Fruit fly (Drosophila melanogaster) whole organism, embryonic: ENCODE data around the gene CG8066.

Source experiments
- Ada2b ChIP-seq: fragments of 200-800 bp; sonication (Bioruptor generic); IDR thresholded peaks from 2 replicates; pipeline ENCODE4 v1.3.6; 2022; ENCODE audit warnings: missing biosample characterization, missing genetic modification characterization
- Atf6 ChIP-seq: fragments of 200-800 bp; sonication (Bioruptor generic); IDR thresholded peaks from 2 replicates; pipeline ENCODE4 v1.3.6; 2022; ENCODE audit warnings: missing biosample characterization, missing genetic modification characterization
- BEAF-32 ChIP-seq: fragments of 200-800 bp; sonication (Bioruptor generic); optimal IDR thresholded peaks from 3 replicates; lab custom pipeline; 2017; ENCODE audit warnings: missing biosample characterization, missing genetic modification characterization, mild to moderate bottlenecking, moderate library complexity, missing genetic modification reagents
- CG10267 ChIP-seq: fragments of 200-800 bp; sonication (Bioruptor generic); optimal IDR thresholded peaks from 2 replicates; lab custom pipeline; 2018; ENCODE audit warnings: missing biosample characterization, mild to moderate bottlenecking, missing genetic modification characterization, moderate library complexity
- CG11085 ChIP-seq: fragments of 200-800 bp; sonication (Bioruptor generic); IDR thresholded peaks from 2 replicates; pipeline ENCODE4 v1.3.6; 2022; ENCODE audit warnings: missing biosample characterization, missing genetic modification characterization
- CG2116 ChIP-seq: fragments of 200-800 bp; sonication (Bioruptor generic); optimal IDR thresholded peaks from 3 replicates; lab custom pipeline; 2018; ENCODE audit warnings: missing biosample characterization, mild to moderate bottlenecking, missing genetic modification characterization
- CG32767 ChIP-seq: fragments of 200-800 bp; sonication (Bioruptor generic); IDR thresholded peaks from 2 replicates; pipeline ENCODE4 v1.3.6; 2022; ENCODE audit warnings: missing biosample characterization, missing genetic modification characterization
- CG3281 ChIP-seq: fragments of 200-800 bp; sonication (Bioruptor generic); optimal IDR thresholded peaks from 3 replicates; lab custom pipeline; 2017; ENCODE audit warnings: missing biosample characterization, mild to moderate bottlenecking, missing genetic modification characterization
- CG4328 ChIP-seq: fragments of 200-800 bp; sonication (Bioruptor generic); optimal IDR thresholded peaks from 3 replicates; lab custom pipeline; 2017; ENCODE audit warnings: missing biosample characterization, missing genetic modification reagents, missing genetic modification characterization
- CG43689 ChIP-seq: fragments of 200-800 bp; sonication (Bioruptor generic); IDR thresholded peaks from 2 replicates; pipeline ENCODE4 v1.3.6; 2022; ENCODE audit warnings: missing biosample characterization, missing genetic modification characterization
- CG5180 ChIP-seq: fragments of 200-800 bp; sonication (Bioruptor generic); optimal IDR thresholded peaks from 3 replicates; lab custom pipeline; 2017; ENCODE audit warnings: missing biosample characterization, missing genetic modification characterization, mild to moderate bottlenecking, moderate library complexity, missing genetic modification reagents
- CG6254 ChIP-seq: fragments of 200-800 bp; sonication (Bioruptor generic); optimal IDR thresholded peaks from 3 replicates; lab custom pipeline; 2017; ENCODE audit warnings: mild to moderate bottlenecking, missing biosample characterization, missing genetic modification reagents, missing genetic modification characterization
- CG7556 ChIP-seq: fragments of 200-800 bp; sonication (Bioruptor generic); optimal IDR thresholded peaks from 2 replicates; lab custom pipeline; 2017; ENCODE audit warnings: missing biosample characterization, mild to moderate bottlenecking, missing genetic modification characterization
- D ChIP-seq, 2 experiments: fragments of 200-800 bp in 1 of 2; fragments of >200 bp in 1 of 2; sonication (Bioruptor generic) in 1 of 2; optimal IDR thresholded peaks; 2 replicates in 1 of 2; 3 replicates in 1 of 2; lab custom pipeline; 2017; ENCODE audit warnings: mild to moderate bottlenecking in 1 of 2, missing biosample characterization in 1 of 2, missing genetic modification characterization in 1 of 2, missing genetic modification reagents in 1 of 2
- Dfd ChIP-seq, 2 experiments: fragments of >200 bp; optimal IDR thresholded peaks; 2 replicates each; lab custom pipeline; 2017; ENCODE audit warnings: missing biosample characterization in 2 of 2, missing genetic modification characterization in 2 of 2
- Dip3 ChIP-seq: fragments of 200-800 bp; sonication (Bioruptor generic); optimal IDR thresholded peaks from 3 replicates; lab custom pipeline; 2016; ENCODE audit warnings: missing biosample characterization, missing genetic modification characterization
- Dp ChIP-seq: fragments of 200-800 bp; sonication (Bioruptor generic); optimal IDR thresholded peaks from 2 replicates; lab custom pipeline; 2018; ENCODE audit warnings: missing biosample characterization, mild to moderate bottlenecking, missing genetic modification characterization, moderate library complexity
- Fer3 ChIP-seq: fragments of 200-800 bp; sonication (Bioruptor generic); optimal IDR thresholded peaks from 2 replicates; lab custom pipeline; 2018; ENCODE audit warnings: missing biosample characterization, mild to moderate bottlenecking, missing genetic modification characterization, moderate library complexity
- Gug ChIP-seq: fragments of 200-800 bp; sonication (Bioruptor generic); IDR thresholded peaks from 4 replicates; pipeline ENCODE4 v1.3.6; 2022; ENCODE audit warnings: missing biosample characterization, missing genetic modification characterization
- H15 ChIP-seq: fragments of 200-800 bp; sonication (Bioruptor generic); IDR thresholded peaks from 3 replicates; pipeline ENCODE4 v1.3.6; 2022; ENCODE audit warnings: missing biosample characterization, missing genetic modification characterization
- H2.0 ChIP-seq: fragments of 200-800 bp; sonication (Bioruptor generic); IDR thresholded peaks from 2 replicates; pipeline ENCODE4 v1.3.6; 2022; ENCODE audit warnings: missing biosample characterization, missing genetic modification characterization
- Hmx ChIP-seq: fragments of 200-800 bp; sonication (Bioruptor generic); optimal IDR thresholded peaks from 2 replicates; lab custom pipeline; 2016; ENCODE audit warnings: missing biosample characterization, missing genetic modification characterization
- Hr78 ChIP-seq, 2 experiments: fragments of 200-800 bp in 1 of 2; fragments of >200 bp in 1 of 2; sonication (Bioruptor generic) in 1 of 2; optimal IDR thresholded peaks; 2 replicates each; lab custom pipeline; 2017 to 2019; ENCODE audit warnings: missing biosample characterization in 2 of 2, missing genetic modification characterization in 2 of 2, mild to moderate bottlenecking in 1 of 2, moderate library complexity in 1 of 2
- MESR4 ChIP-seq: fragments of 200-800 bp; sonication (Bioruptor generic); optimal IDR thresholded peaks from 2 replicates; lab custom pipeline; 2018; ENCODE audit warnings: missing biosample characterization, mild to moderate bottlenecking, missing genetic modification characterization, moderate library complexity
- NFAT ChIP-seq: fragments of 200-800 bp; sonication (Bioruptor generic); IDR thresholded peaks from 2 replicates; pipeline ENCODE4 v1.3.6; 2022; ENCODE audit warnings: missing biosample characterization, missing genetic modification characterization
- Neu2 ChIP-seq: fragments of 200-800 bp; sonication (Bioruptor generic); optimal IDR thresholded peaks from 3 replicates; lab custom pipeline; 2016; ENCODE audit warnings: missing biosample characterization, missing genetic modification characterization, borderline replicate concordance
- Side ChIP-seq: fragments of 200-800 bp; sonication (Bioruptor generic); optimal IDR thresholded peaks from 2 replicates; lab custom pipeline; 2016; ENCODE audit warnings: missing biosample characterization, missing genetic modification characterization
- Stat92E ChIP-seq, 3 experiments: fragments of >200 bp in 2 of 3; fragments of 200-800 bp in 1 of 3; sonication (Bioruptor generic) in 1 of 3; optimal IDR thresholded peaks; 2 replicates each; lab custom pipeline; 2017 to 2019; ENCODE audit warnings: missing biosample characterization in 3 of 3, missing genetic modification characterization in 3 of 3, mild to moderate bottlenecking in 1 of 3, moderate library complexity in 1 of 3
- Taf1 ChIP-seq: fragments of 200-800 bp; sonication (Bioruptor generic); IDR thresholded peaks from 2 replicates; pipeline ENCODE4 v1.3.6; 2022; ENCODE audit warnings: missing biosample characterization, missing genetic modification characterization
- Xbp1 ChIP-seq: fragments of 200-800 bp; sonication (Bioruptor generic); optimal IDR thresholded peaks from 3 replicates; lab custom pipeline; 2016; ENCODE audit warnings: missing biosample characterization, mild to moderate bottlenecking, missing genetic modification characterization
- Xrp1 ChIP-seq: fragments of 200-800 bp; sonication (Bioruptor generic); IDR thresholded peaks from 2 replicates; pipeline ENCODE4 v1.3.6; 2022; ENCODE audit warnings: missing biosample characterization, missing genetic modification characterization
- YL-1 ChIP-seq: fragments of 200-800 bp; sonication (Bioruptor generic); optimal IDR thresholded peaks from 3 replicates; lab custom pipeline; 2017; ENCODE audit warnings: missing biosample characterization, mild to moderate bottlenecking, missing genetic modification characterization
- bbx ChIP-seq: fragments of 200-800 bp; sonication (Bioruptor generic); IDR thresholded peaks from 2 replicates; pipeline ENCODE4 v1.3.6; 2022; ENCODE audit warnings: missing biosample characterization, missing genetic modification characterization; ENCODE audit not compliant: partially characterized antibody
- bowl ChIP-seq: fragments of 200-800 bp; sonication (Bioruptor generic); IDR thresholded peaks from 2 replicates; pipeline ENCODE4 v1.3.6; 2022; ENCODE audit warnings: missing biosample characterization, missing genetic modification characterization
- chn ChIP-seq: fragments of 200-800 bp; sonication (Bioruptor generic); optimal IDR thresholded peaks from 2 replicates; lab custom pipeline; 2016; ENCODE audit warnings: missing biosample characterization, missing genetic modification characterization
- dan ChIP-seq: fragments of 200-800 bp; sonication (Bioruptor generic); IDR thresholded peaks from 2 replicates; pipeline ENCODE4 v1.3.6; 2022; ENCODE audit warnings: missing biosample characterization, missing genetic modification characterization
- disco-r ChIP-seq: fragments of 200-800 bp; sonication (Bioruptor generic); optimal IDR thresholded peaks from 2 replicates; lab custom pipeline; 2016; ENCODE audit warnings: missing biosample characterization, missing genetic modification characterization
- dmrt11E ChIP-seq: fragments of 200-800 bp; sonication (Bioruptor generic); optimal IDR thresholded peaks from 3 replicates; lab custom pipeline; 2018; ENCODE audit warnings: missing biosample characterization, mild to moderate bottlenecking, missing genetic modification characterization, moderate library complexity
- gro ChIP-seq: fragments of 200-800 bp; sonication (Bioruptor generic); optimal IDR thresholded peaks from 2 replicates; lab custom pipeline; 2016; ENCODE audit warnings: missing biosample characterization, missing genetic modification characterization
- lab ChIP-seq: fragments of 200-800 bp; sonication (Bioruptor generic); optimal IDR thresholded peaks from 3 replicates; lab custom pipeline; 2017; ENCODE audit warnings: missing biosample characterization, missing genetic modification characterization, mild to moderate bottlenecking, moderate library complexity, missing genetic modification reagents
- peb ChIP-seq: fragments of 200-800 bp; sonication (Bioruptor generic); IDR thresholded peaks from 2 replicates; pipeline ENCODE4 v1.3.6; 2022; ENCODE audit warnings: missing biosample characterization, missing genetic modification characterization
- phol ChIP-seq: fragments of 200-800 bp; sonication (Bioruptor generic); optimal IDR thresholded peaks from 3 replicates; lab custom pipeline; 2018; ENCODE audit warnings: missing biosample characterization, mild to moderate bottlenecking, missing genetic modification characterization, moderate library complexity
- ranshi ChIP-seq: fragments of 200-800 bp; sonication (Bioruptor generic); IDR thresholded peaks from 2 replicates; pipeline ENCODE4 v1.3.6; 2022; ENCODE audit warnings: missing biosample characterization, missing genetic modification characterization
- schlank ChIP-seq: fragments of 200-800 bp; sonication (Bioruptor generic); optimal IDR thresholded peaks from 2 replicates; lab custom pipeline; 2018; ENCODE audit warnings: missing biosample characterization, mild to moderate bottlenecking, missing genetic modification characterization
- shn ChIP-seq: fragments of 200-800 bp; sonication (Bioruptor generic); optimal IDR thresholded peaks from 3 replicates; lab custom pipeline; 2016; ENCODE audit warnings: missing biosample characterization, missing genetic modification characterization
- sim ChIP-seq: fragments of 200-800 bp; sonication (Bioruptor generic); IDR thresholded peaks from 2 replicates; pipeline ENCODE4 v1.3.6; 2022; ENCODE audit warnings: missing biosample characterization, missing genetic modification characterization
- slp2 ChIP-seq: fragments of 200-800 bp; sonication (Bioruptor generic); optimal IDR thresholded peaks from 2 replicates; lab custom pipeline; 2016; ENCODE audit warnings: missing biosample characterization, missing genetic modification characterization
- sna ChIP-seq: fragments of 200-800 bp; sonication (Bioruptor generic); IDR thresholded peaks from 2 replicates; pipeline ENCODE4 v1.3.6; 2022; ENCODE audit warnings: missing biosample characterization, missing genetic modification characterization; ENCODE audit not compliant: partially characterized antibody
- tll ChIP-seq, 2 experiments: fragments of 200-800 bp in 1 of 2; fragments of >200 bp in 1 of 2; sonication (Bioruptor generic) in 1 of 2; optimal IDR thresholded peaks; 2 replicates each; lab custom pipeline; 2017 to 2019; ENCODE audit warnings: missing biosample characterization in 2 of 2, missing genetic modification characterization in 2 of 2, mild to moderate bottlenecking in 1 of 2, moderate library complexity in 1 of 2
- trem ChIP-seq: fragments of 200-800 bp; optimal IDR thresholded peaks from 3 replicates; lab custom pipeline; 2019; ENCODE audit warnings: missing biosample characterization, mild to moderate bottlenecking, missing genetic modification characterization, moderate library complexity

The CG8066 gene

dm6 chr3R:14575718-14576187, 7.1 kb upstream of the CG8066 start, which contains the start of gene CG7987 (continued):
- TF ChIP-seq Ada2b (GFP tag; lab: Robert Waterston, UW) (no peak), Dip3 (GFP tag; lab: Kevin White, UChicago) (peak; percentile 24), chn (GFP tag; lab: Kevin White, UChicago) (peak; percentile 43), CG10267 (tag; lab: Kevin White, UChicago) (peak; percentile 78), trem (peak; percentile 47), Xrp1 (GFP tag; lab: Robert Waterston, UW) (no peak), shn (GFP tag; lab: Kevin White, UChicago) (no peak), bowl (no peak), Taf1 (no peak), Dfd (GFP tag; optimal IDR thresholded peaks at IDR 0.05; lab: Kevin White, UChicago) (no peak), Atf6 (no peak), Stat92E (GFP tag; optimal IDR thresholded peaks at IDR 0.05; lab: Kevin White, UChicago) (no peak), Gug (GFP tag; lab: Robert Waterston, UW) (no peak), Dp (GFP tag; lab: Kevin White, UChicago) (peak; percentile 76), CG32767 (no peak), schlank (tag; lab: Kevin White, UChicago) (no peak), BEAF-32 (GFP tag; lab: Kevin White, UChicago) (peak; percentile 17), ranshi (GFP tag; lab: Robert Waterston, UW) (no peak), CG3281 (GFP tag; lab: Kevin White, UChicago) (no peak), H2.0 (GFP tag; lab: Robert Waterston, UW) (no peak), YL-1 (GFP tag; lab: Kevin White, UChicago) (no peak), CG11085 (no peak), CG2116 (GFP tag; lab: Kevin White, UChicago) (peak; percentile 29), CG6254 (GFP tag; lab: Kevin White, UChicago) (no peak), sna (no peak), CG4328 (GFP tag; lab: Kevin White, UChicago) (no peak), gro (GFP tag; lab: Kevin White, UChicago) (peak; percentile 12), NFAT (GFP tag; lab: Robert Waterston, UW) (peak; percentile 27; the same call in 1 of the 2 replicates), disco-r (no peak), phol (tag; lab: Kevin White, UChicago) (peak; percentile 18), CG43689 (GFP tag; lab: Robert Waterston, UW) (no peak), Side (GFP tag; lab: Kevin White, UChicago) (no peak), CG7556 (GFP tag; lab: Kevin White, UChicago) (no peak), H15 (no peak), D (optimal IDR thresholded peaks at IDR 0.05; lab: Kevin White, UChicago) (no peak), D (GFP tag; optimal IDR thresholded peaks at IDR 0.05; lab: Kevin White, UChicago) (no peak), CG5180 (GFP tag; lab: Kevin White, UChicago) (no peak), sim (no peak), bbx (peak; percentile 19; the same call in 1 of the 2 replicates), peb (GFP tag; lab: Robert Waterston, UW) (no peak), dan (GFP tag; lab: Robert Waterston, UW) (no peak), tll (GFP tag; optimal IDR thresholded peaks at IDR 0.05; lab: Kevin White, UChicago) (no peak), lab (GFP tag; lab: Kevin White, UChicago) (no peak), Fer3 (tag; lab: Kevin White, UChicago) (no peak), Neu2 (no peak), slp2 (GFP tag; lab: Kevin White, UChicago) (no peak), dmrt11E (tag; lab: Kevin White, UChicago) (no peak), Hmx (GFP tag; lab: Kevin White, UChicago) (no peak), Xbp1 (GFP tag; lab: Kevin White, UChicago) (no peak), Hr78 (GFP tag; optimal IDR thresholded peaks at IDR 0.05; lab: Kevin White, UChicago) (no peak), MESR4 (GFP tag; lab: Kevin White, UChicago) (peak; percentile 49)
